Worm (Caenorhabditis elegans) whole organism, mixed stage, embryonic: ENCODE data around the gene F59B2.3.

ENCODE experiments used
- ceh-39 ChIP-seq: fragments of 150-350 bp; optimal IDR thresholded peaks from 2 replicates; lab custom pipeline; 2014; ENCODE audit warnings: missing biosample characterization, missing genetic modification characterization
- ceh-83 ChIP-seq: fragments of 200-800 bp; sonication (Bioruptor generic); optimal IDR thresholded peaks from 2 replicates; lab custom pipeline; 2018; ENCODE audit warnings: mild to moderate bottlenecking, missing genetic modification characterization, missing compliant biosample characterization
- elt-3 ChIP-seq: fragments of 150-350 bp; optimal IDR thresholded peaks from 2 replicates; lab custom pipeline; 2014; ENCODE audit warnings: missing biosample characterization, missing genetic modification characterization
- lsy-2 ChIP-seq: fragments of 150-350 bp; optimal IDR thresholded peaks from 2 replicates; lab custom pipeline; 2014; ENCODE audit warnings: missing biosample characterization, missing genetic modification characterization
- mep-1 ChIP-seq: fragments of 150-350 bp; optimal IDR thresholded peaks from 2 replicates; lab custom pipeline; 2017; ENCODE audit warnings: missing biosample characterization, missing genetic modification reagents, missing genetic modification characterization, inconsistent platforms
- nhr-237 ChIP-seq: fragments of 150-350 bp; optimal IDR thresholded peaks from 2 replicates; lab custom pipeline; 2014; ENCODE audit warnings: missing biosample characterization, missing genetic modification characterization
- nhr-76 ChIP-seq: sonication (generic microtip); optimal IDR thresholded peaks from 2 replicates; lab custom pipeline; 2017; ENCODE audit warnings: missing biosample characterization, missing genetic modification characterization
- snpc-4 ChIP-seq: fragments of 150-350 bp; optimal IDR thresholded peaks from 2 replicates; lab custom pipeline; 2014; ENCODE audit warnings: missing biosample characterization, missing genetic modification characterization
- unc-62 ChIP-seq: fragments of 150-350 bp; optimal IDR thresholded peaks from 2 replicates; lab custom pipeline; 2014; ENCODE audit warnings: missing biosample characterization, missing genetic modification reagents, missing genetic modification characterization
- ztf-11 ChIP-seq: fragments of 150-350 bp; optimal IDR thresholded peaks from 2 replicates; lab custom pipeline; 2014; ENCODE audit warnings: missing biosample characterization, missing genetic modification characterization

ce11 chrIII:8960664-8961063 lies 38.9 kb downstream of the F59B2.3 start, which contains the start of gene ZK643.6:
- TF ChIP-seq ceh-39 (tag; lab: Kevin White, UChicago) (no peak), snpc-4 (tag; lab: Kevin White, UChicago) (no peak), ztf-11 (tag; lab: Kevin White, UChicago) (no peak), nhr-237 (tag; lab: Kevin White, UChicago) (no peak), ceh-83 (GFP tag; lab: Kevin White, UChicago) (no peak), elt-3 (tag; lab: Kevin White, UChicago) (no peak), lsy-2 (tag; lab: Kevin White, UChicago) (no peak), mep-1 (tag; lab: Kevin White, UChicago) (no peak), nhr-76 (tag; lab: Kevin White, UChicago) (no peak), unc-62 (GFP tag; lab: Kevin White, UChicago) (no peak)
